Worm (Caenorhabditis elegans) whole organism, midembryonic: ENCODE data around the gene T05A7.12.

Source experiments
- T22C8.4 ChIP-seq: fragments of 200-800 bp; sonication (Bioruptor generic); IDR thresholded peaks from 2 replicates; pipeline ENCODE4 v1.3.6; 2022; ENCODE audit warnings: missing genetic modification characterization, missing compliant biosample characterization
- cog-1 ChIP-seq: sonication (generic microtip); optimal IDR thresholded peaks from 2 replicates; lab custom pipeline; 2016; ENCODE audit warnings: missing genetic modification characterization, missing compliant biosample characterization
- flt-1 ChIP-seq: fragments of 200-800 bp; sonication (Bioruptor generic); IDR thresholded peaks from 2 replicates; pipeline ENCODE4 v1.3.6; 2022; ENCODE audit warnings: missing genetic modification characterization, missing compliant biosample characterization
- klf-2 ChIP-seq: fragments of 200-800 bp; sonication (Bioruptor generic); conservative IDR thresholded peaks from 2 replicates; pipeline ENCODE4 v1.3.6; 2022; ENCODE audit warnings: missing genetic modification reagents, missing genetic modification characterization, missing compliant biosample characterization
- med-1 ChIP-seq: sonication (generic microtip); optimal IDR thresholded peaks from 2 replicates; lab custom pipeline; 2017; ENCODE audit warnings: missing genetic modification characterization, mild to moderate bottlenecking, missing compliant biosample characterization, antibody characterized with exemption, missing genetic modification reagents; ENCODE audit not compliant: insufficient read depth
- ref-1 ChIP-seq: fragments of 200-800 bp; sonication (Bioruptor generic); conservative IDR thresholded peaks from 2 replicates; pipeline ENCODE4 v1.3.6; 2022; ENCODE audit warnings: missing genetic modification reagents, missing genetic modification characterization, missing compliant biosample characterization
- tab-1 ChIP-seq: fragments of 200-800 bp; sonication (Bioruptor generic); IDR thresholded peaks from 2 replicates; pipeline ENCODE4 v1.3.6; 2022; ENCODE audit warnings: missing genetic modification characterization, missing compliant biosample characterization
- ztf-23 ChIP-seq: fragments of 200-800 bp; sonication (Bioruptor generic); IDR thresholded peaks from 2 replicates; pipeline ENCODE4 v1.3.6; 2022; ENCODE audit warnings: missing genetic modification reagents, missing genetic modification characterization, missing compliant biosample characterization
- ztf-29 ChIP-seq: fragments of 200-800 bp; sonication (Bioruptor generic); IDR thresholded peaks from 2 replicates; pipeline ENCODE4 v1.3.6; 2022; ENCODE audit warnings: missing genetic modification reagents, missing genetic modification characterization, missing compliant biosample characterization

DNA sequence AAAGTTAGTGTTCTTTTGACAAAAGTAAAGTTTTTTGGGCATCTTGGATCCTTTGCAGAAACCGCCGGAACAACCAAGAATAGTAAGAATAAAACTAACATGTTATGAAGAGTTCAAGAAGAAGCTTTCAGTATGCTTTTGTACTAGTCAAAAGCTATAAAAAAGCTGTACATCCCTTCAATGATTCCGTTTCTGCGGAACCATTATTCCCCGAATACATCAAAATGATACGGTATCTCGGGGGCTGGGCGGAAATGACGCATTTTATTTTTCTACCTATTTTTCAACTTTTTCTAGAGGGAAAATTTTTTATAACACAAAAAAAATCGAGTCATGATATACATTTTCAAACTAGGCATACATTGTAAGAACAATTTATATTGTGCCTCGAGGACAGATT lies 43.4 kb downstream of the T05A7.12 start, which contains the start of gene clec-138:
- no peak for TF ChIP-seq cog-1 (tag; lab: Kevin White, UChicago)
- TF ChIP-seq ztf-29: no peak
- no peak for TF ChIP-seq T22C8.4 (GFP tag; lab: Robert Waterston, UW)
- no peak for TF ChIP-seq flt-1 (GFP tag; lab: Robert Waterston, UW)
- no peak for TF ChIP-seq ztf-23
- no peak for TF ChIP-seq klf-2 (GFP tag; lab: Robert Waterston, UW)
- no peak for TF ChIP-seq ref-1 (GFP tag; lab: Robert Waterston, UW)
- TF ChIP-seq med-1 (GFP tag; lab: Kevin White, UChicago): no peak
- no peak for TF ChIP-seq tab-1 (GFP tag; lab: Robert Waterston, UW)
